Worm (Caenorhabditis elegans): ENCODE data around the gene M03E7.3.
A peak's percentile ranks its signal among the peaks of the same experiment; 100 is the strongest.

Gene M03E7.3

ce11 chrV:5580517-5580916 lies 34.3 kb upstream of the M03E7.3 start:
- peak; percentile 69 for TF ChIP-seq mls-2 (tag; optimal IDR thresholded peaks at IDR 0.05)
- no peak for TF ChIP-seq bed-3 (GFP tag; optimal IDR thresholded peaks at IDR 0.05)
- TF ChIP-seq drap-1 (GFP tag; optimal IDR thresholded peaks at IDR 0.05): no peak
- no peak for TF ChIP-seq zip-8 (tag; optimal IDR thresholded peaks at IDR 0.05)
- TF ChIP-seq lsy-2 (tag; optimal IDR thresholded peaks at IDR 0.05): peak; percentile 55
- no peak for TF ChIP-seq tbx-8 (GFP tag; optimal IDR thresholded peaks at IDR 0.05)
- peak; percentile 63 for TF ChIP-seq ces-1 (GFP tag; optimal IDR thresholded peaks at IDR 0.05)
- TF ChIP-seq blmp-1 (tag; optimal IDR thresholded peaks at IDR 0.05): no peak
- no peak for TF ChIP-seq M03D4.4 (tag; optimal IDR thresholded peaks at IDR 0.05)
- TF ChIP-seq lin-32 (GFP tag; optimal IDR thresholded peaks at IDR 0.05): no peak
- no peak for TF ChIP-seq sem-2 (GFP tag; optimal IDR thresholded peaks at IDR 0.05)
- TF ChIP-seq ham-2 (GFP tag; optimal IDR thresholded peaks at IDR 0.05): peak; percentile 81
- no peak for TF ChIP-seq lin-13 (tag; optimal IDR thresholded peaks at IDR 0.05)
- no peak for TF ChIP-seq elt-1 (tag; optimal IDR thresholded peaks at IDR 0.05; ENCODE audit: borderline replicate concordance, insufficient read depth)
- no peak for TF ChIP-seq ceh-43 (GFP tag; optimal IDR thresholded peaks at IDR 0.05)
- peak; percentile 56 for TF ChIP-seq unc-120 (tag; optimal IDR thresholded peaks at IDR 0.05; ENCODE audit: poor library complexity, severe bottlenecking)
- TF ChIP-seq nhr-28 (tag; optimal IDR thresholded peaks at IDR 0.05): no peak
- peak; percentile 32 for TF ChIP-seq unc-62 (GFP tag; optimal IDR thresholded peaks at IDR 0.05)
- no peak for TF ChIP-seq cnd-1 (tag; optimal IDR thresholded peaks at IDR 0.05)
- TF ChIP-seq pha-4 (tag; optimal IDR thresholded peaks at IDR 0.05): peak; percentile 70
- no peak for TF ChIP-seq snpc-4 (tag; optimal IDR thresholded peaks at IDR 0.05)
- peak; percentile 54 for TF ChIP-seq elt-3 (tag; optimal IDR thresholded peaks at IDR 0.05)
- TF ChIP-seq nhr-237 (tag; optimal IDR thresholded peaks at IDR 0.05): peak; percentile 2
- TF ChIP-seq mep-1 (tag; optimal IDR thresholded peaks at IDR 0.05): peak; percentile 48

ce11 chrV:5581312-5581711 lies 33.5 kb upstream of the M03E7.3 start, which contains the start of gene klc-2:
TSS of gene klc-2 (minus strand) at chrV:5581412.
- TF ChIP-seq nhr-2 (tag; optimal IDR thresholded peaks at IDR 0.05) (no peak), elt-1 (tag; optimal IDR thresholded peaks at IDR 0.05; ENCODE audit: borderline replicate concordance, insufficient read depth) (no peak), ztf-11 (tag; optimal IDR thresholded peaks at IDR 0.05) (no peak), nhr-28 (tag; optimal IDR thresholded peaks at IDR 0.05) (no peak), unc-39 (tag; optimal IDR thresholded peaks at IDR 0.05) (no peak)

ce11 chrV:5582308-5582707 lies 32.5 kb upstream of the M03E7.3 start:
- TF ChIP-seq ces-1 (GFP tag; optimal IDR thresholded peaks at IDR 0.05) (peak; percentile 93), snpc-4 (tag; optimal IDR thresholded peaks at IDR 0.05) (no peak), pha-4 (tag; optimal IDR thresholded peaks at IDR 0.05) (no peak)

ce11 chrV:5582860-5583259 lies 32.0 kb upstream of the M03E7.3 start:
- TF ChIP-seq ham-2 (GFP tag; optimal IDR thresholded peaks at IDR 0.05) (no peak), sem-2 (GFP tag; optimal IDR thresholded peaks at IDR 0.05) (no peak), elt-1 (tag; optimal IDR thresholded peaks at IDR 0.05; ENCODE audit: borderline replicate concordance, insufficient read depth) (no peak), snpc-4 (tag; optimal IDR thresholded peaks at IDR 0.05) (no peak), ceh-39 (tag; optimal IDR thresholded peaks at IDR 0.05) (no peak), nhr-76 (tag; optimal IDR thresholded peaks at IDR 0.05) (no peak), blmp-1 (tag; optimal IDR thresholded peaks at IDR 0.05) (no peak), flh-1 (GFP tag; optimal IDR thresholded peaks at IDR 0.05) (no peak), lin-32 (GFP tag; optimal IDR thresholded peaks at IDR 0.05) (no peak), unc-39 (tag; optimal IDR thresholded peaks at IDR 0.05) (no peak), ceh-43 (GFP tag; optimal IDR thresholded peaks at IDR 0.05) (no peak), zip-8 (tag; optimal IDR thresholded peaks at IDR 0.05) (no peak), nhr-28 (tag; optimal IDR thresholded peaks at IDR 0.05) (no peak)

- TF ChIP-seq ces-1 (GFP tag; optimal IDR thresholded peaks at IDR 0.05) (peak; percentile 23), lsy-2 (tag; optimal IDR thresholded peaks at IDR 0.05) (peak; percentile 96), flh-1 (GFP tag; optimal IDR thresholded peaks at IDR 0.05) (no peak), nhr-12 (tag; optimal IDR thresholded peaks at IDR 0.05) (no peak), elt-3 (tag; optimal IDR thresholded peaks at IDR 0.05) (no peak), elt-1 (tag; optimal IDR thresholded peaks at IDR 0.05; ENCODE audit: borderline replicate concordance, insufficient read depth) (no peak), M03D4.4 (tag; optimal IDR thresholded peaks at IDR 0.05) (no peak), bed-3 (GFP tag; optimal IDR thresholded peaks at IDR 0.05) (no peak), mls-2 (tag; optimal IDR thresholded peaks at IDR 0.05) (no peak), mep-1 (tag; optimal IDR thresholded peaks at IDR 0.05) (peak; percentile 9), unc-39 (tag; optimal IDR thresholded peaks at IDR 0.05) (no peak), ceh-83 (GFP tag; optimal IDR thresholded peaks at IDR 0.05) (no peak)
Measured at ce11 chrV:5584293-5584776, 30.5 kb upstream of the M03E7.3 start, which contains the start of gene pas-6. TSS of gene pas-6 (minus strand) at chrV:5584343.

Data from whole organism, mixed stage, embryonic.